Fruit fly (Drosophila melanogaster): ENCODE results near the gene CG13713.

CG13713 gene

dm6 chr3L:4721886-4722285 is 24.5 kb downstream of the CG13713 start (continued):
- no peak for TF ChIP-seq Sin3A (optimal IDR thresholded peaks at IDR 0.05)
- no peak for TF ChIP-seq ash1 (GFP tag; optimal IDR thresholded peaks at IDR 0.05)
- no peak for TF ChIP-seq crol (GFP tag; IDR thresholded peaks at IDR 0.05)
- TF ChIP-seq CG6689 (GFP tag; IDR thresholded peaks at IDR 0.05), result 0 out of 2 replicates have a peak, but pooled peaks have one; percentile 22
- TF ChIP-seq unpg (GFP tag; optimal IDR thresholded peaks at IDR 0.05), result peak; percentile 13
- TF ChIP-seq sug (tag; optimal IDR thresholded peaks at IDR 0.05), result no peak
- TF ChIP-seq Optix (GFP tag; IDR thresholded peaks at IDR 0.05), result no peak
- TF ChIP-seq CG7963 (GFP tag; IDR thresholded peaks at IDR 0.05; ENCODE audit: partially characterized antibody), result no peak
- no peak for TF ChIP-seq E2f2 (GFP tag; IDR thresholded peaks at IDR 0.05)
- TF ChIP-seq CG15269 (tag; optimal IDR thresholded peaks at IDR 0.05), result peak; percentile 12
- no peak for TF ChIP-seq NFAT (GFP tag; IDR thresholded peaks at IDR 0.05)
- TF ChIP-seq abd-A (tag; optimal IDR thresholded peaks at IDR 0.05), result no peak
- no peak for TF ChIP-seq dimm (GFP tag; IDR thresholded peaks at IDR 0.05)
- TF ChIP-seq Doc3 (GFP tag; IDR thresholded peaks at IDR 0.05; ENCODE audit: partially characterized antibody), result no peak
- TF ChIP-seq CG4730 (GFP tag; IDR thresholded peaks at IDR 0.05), result no peak
- TF ChIP-seq exex (tag; optimal IDR thresholded peaks at IDR 0.05), result no peak
- no peak for TF ChIP-seq Jarid2 (GFP tag; optimal IDR thresholded peaks at IDR 0.05)
- TF ChIP-seq Scr (GFP tag; IDR thresholded peaks at IDR 0.05; ENCODE audit: partially characterized antibody), result no peak
- no peak for TF ChIP-seq br (optimal IDR thresholded peaks at IDR 0.05)
- TF ChIP-seq ro (GFP tag; IDR thresholded peaks at IDR 0.05), result no peak
- no peak for TF ChIP-seq dysf (GFP tag; IDR thresholded peaks at IDR 0.05)
- no peak for TF ChIP-seq trh (GFP tag; optimal IDR thresholded peaks at IDR 0.05)
- TF ChIP-seq CG10209 (GFP tag; optimal IDR thresholded peaks at IDR 0.05), result no peak
- TF ChIP-seq CG32767 (GFP tag; IDR thresholded peaks at IDR 0.05), result no peak
- no peak for TF ChIP-seq CG15073 (GFP tag; optimal IDR thresholded peaks at IDR 0.05)
- TF ChIP-seq Hey (tag; optimal IDR thresholded peaks at IDR 0.05), result no peak
- no peak for TF ChIP-seq nau (GFP tag; optimal IDR thresholded peaks at IDR 0.05)
- no peak for TF ChIP-seq CG9609 (GFP tag; optimal IDR thresholded peaks at IDR 0.05)
- TF ChIP-seq Trl (optimal IDR thresholded peaks at IDR 0.05), result no peak
- no peak for TF ChIP-seq Trl (GFP tag; optimal IDR thresholded peaks at IDR 0.05)
- no peak for TF ChIP-seq MTF-1 (GFP tag; optimal IDR thresholded peaks at IDR 0.05; ENCODE audit: borderline replicate concordance)
- TF ChIP-seq grau (tag; optimal IDR thresholded peaks at IDR 0.05), result no peak
- no peak for TF ChIP-seq wdn (GFP tag; IDR thresholded peaks at IDR 0.05)
- peak; percentile 24 for TF ChIP-seq Asciz (GFP tag; optimal IDR thresholded peaks at IDR 0.05)
- peak; percentile 36 for TF ChIP-seq CG11504 (tag; optimal IDR thresholded peaks at IDR 0.05)

- TF ChIP-seq Drgx (GFP tag; IDR thresholded peaks at IDR 0.05), result 0 out of 2 replicates have a peak, but pooled peaks have one; percentile 10
- TF ChIP-seq pfk (GFP tag; optimal IDR thresholded peaks at IDR 0.05), result no peak
Measured at dm6 chr3L:4729805-4730204, 32.4 kb downstream of the CG13713 start.

dm6 chr3L:4731687-4732086 is 34.3 kb downstream of the CG13713 start:
- no peak for TF ChIP-seq lbe (GFP tag; optimal IDR thresholded peaks at IDR 0.05)
- TF ChIP-seq CG2712 (tag; optimal IDR thresholded peaks at IDR 0.05), result no peak
- peak in 1 of 2 experiments; percentile 51 for TF ChIP-seq bsh (GFP tag; optimal IDR thresholded peaks at IDR 0.05)
- TF ChIP-seq CG8089 (GFP tag; optimal IDR thresholded peaks at IDR 0.05), result no peak
- TF ChIP-seq Drgx (GFP tag; IDR thresholded peaks at IDR 0.05), result peak; percentile 39; the same call in 1 of the 2 replicates

Data from whole organism, embryonic.